Worm (Caenorhabditis elegans): ENCODE results near the gene clec-256.

The clec-256 gene

ce11 chrV:18770623-18771022 lies 867 bp upstream of the clec-256 start, which contains the start of gene clec-255:
Gene clec-255, minus strand, starts transcription at chrV:18770723.
- TF ChIP-seq fkh-4 (tag; optimal IDR thresholded peaks at IDR 0.05; ENCODE audit: borderline replicate concordance), result no peak
- TF ChIP-seq elt-2 (tag; optimal IDR thresholded peaks at IDR 0.05), result no peak
- TF ChIP-seq nhr-77 (tag; optimal IDR thresholded peaks at IDR 0.05), result no peak
- TF ChIP-seq nhr-19 (GFP tag; conservative IDR thresholded peaks at IDR 0.05), result no peak
- TF ChIP-seq ces-1 (GFP tag; optimal IDR thresholded peaks at IDR 0.05), result no peak
- TF ChIP-seq dsc-1 (tag; optimal IDR thresholded peaks at IDR 0.05), result no peak
- no peak for TF ChIP-seq grh-1 (GFP tag; IDR thresholded peaks at IDR 0.05)
- no peak for TF ChIP-seq unc-86 (tag; optimal IDR thresholded peaks at IDR 0.05)
- no peak for TF ChIP-seq jun-1 (tag; optimal IDR thresholded peaks at IDR 0.05)
- TF ChIP-seq nhr-90 (tag; optimal IDR thresholded peaks at IDR 0.05; ENCODE audit: poor library complexity), result no peak
- TF ChIP-seq fos-1 (tag; optimal IDR thresholded peaks at IDR 0.05), result no peak
- TF ChIP-seq mef-2 (tag; optimal IDR thresholded peaks at IDR 0.05), result no peak
- TF ChIP-seq nhr-71 (tag; optimal IDR thresholded peaks at IDR 0.05), result no peak
- TF ChIP-seq pag-3 (tag; optimal IDR thresholded peaks at IDR 0.05; ENCODE audit: borderline replicate concordance, insufficient read depth), result no peak
- no peak for TF ChIP-seq nhr-85 (tag)
- TF ChIP-seq nhr-76 (tag; optimal IDR thresholded peaks at IDR 0.05), result no peak

- no peak for TF ChIP-seq nhr-76 (tag; optimal IDR thresholded peaks at IDR 0.05)
- no peak for TF ChIP-seq aly-2 (tag; optimal IDR thresholded peaks at IDR 0.05)
- no peak for TF ChIP-seq ceh-82 (tag; optimal IDR thresholded peaks at IDR 0.05)
- no peak for TF ChIP-seq sup-37 (GFP tag; optimal IDR thresholded peaks at IDR 0.05)
- no peak for TF ChIP-seq lin-13 (GFP tag; optimal IDR thresholded peaks at IDR 0.05)
- TF ChIP-seq elt-3 (tag; optimal IDR thresholded peaks at IDR 0.05), result no peak
- TF ChIP-seq alr-1 (tag; optimal IDR thresholded peaks at IDR 0.05; ENCODE audit: borderline replicate concordance), result no peak
- no peak for TF ChIP-seq ztf-4 (tag; optimal IDR thresholded peaks at IDR 0.05)
- no peak for TF ChIP-seq pax-3 (tag; optimal IDR thresholded peaks at IDR 0.05)
These were observed 405 bp downstream of the clec-256 start for ce11 chrV:18771804-18772386.

ce11 chrV:18772761-18773160 lies 1.3 kb downstream of the clec-256 start, which contains the start of gene clec-257:
Gene clec-257, plus strand, starts transcription at chrV:18773061.
- TF ChIP-seq nhr-85 (tag) (peak; percentile 13), lin-15B (tag; optimal IDR thresholded peaks at IDR 0.05) (no peak), skn-1 (tag; optimal IDR thresholded peaks at IDR 0.05) (no peak), unc-130 (tag; optimal IDR thresholded peaks at IDR 0.05) (no peak), zag-1 (tag; optimal IDR thresholded peaks at IDR 0.05) (no peak), lin-14 (GFP tag; optimal IDR thresholded peaks at IDR 0.05) (no peak)

DNA sequence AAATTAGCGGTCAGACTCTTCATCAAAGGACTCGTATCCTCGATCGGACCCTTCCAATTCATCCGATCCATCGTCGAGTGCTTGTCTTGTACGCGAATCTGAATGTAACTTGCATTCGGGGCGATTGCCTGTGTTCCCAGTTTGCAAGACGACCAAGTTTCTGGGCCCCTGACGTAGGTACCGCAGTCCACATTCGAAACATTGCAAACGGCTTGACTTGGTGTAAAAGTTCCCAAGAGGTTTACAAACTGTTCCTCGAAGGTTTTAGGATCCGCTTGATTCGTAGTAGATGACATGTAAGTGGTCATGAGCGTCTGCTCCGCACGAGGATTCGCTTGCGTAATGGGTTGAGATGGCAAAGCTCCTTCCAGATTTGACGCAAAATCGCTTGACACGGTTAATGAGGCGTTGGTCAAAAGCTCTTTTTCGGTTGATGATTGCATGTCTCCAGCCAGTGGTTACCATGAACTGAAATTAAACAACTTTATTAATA lies 4.8 kb downstream of the clec-256 start, which contains the start of gene Y17D7B.4:
Y17D7B.4 (minus strand) TSS at position 443 of the 493 bp plus-strand sequence.
- TF ChIP-seq mep-1 (tag; optimal IDR thresholded peaks at IDR 0.05), result no peak
- TF ChIP-seq elt-2 (tag; optimal IDR thresholded peaks at IDR 0.05), result no peak
- no peak for TF ChIP-seq swsn-7 (tag; optimal IDR thresholded peaks at IDR 0.05)
- TF ChIP-seq rnt-1 (tag; optimal IDR thresholded peaks at IDR 0.05), result no peak
- no peak for TF ChIP-seq lin-14 (GFP tag; optimal IDR thresholded peaks at IDR 0.05)
- no peak for TF ChIP-seq C34B4.2 (tag; optimal IDR thresholded peaks at IDR 0.05)
- TF ChIP-seq nhr-71 (tag; optimal IDR thresholded peaks at IDR 0.05), result no peak
- TF ChIP-seq ces-1 (GFP tag; optimal IDR thresholded peaks at IDR 0.05), result no peak
- TF ChIP-seq mef-2 (tag; optimal IDR thresholded peaks at IDR 0.05), result no peak
- no peak for TF ChIP-seq aha-1 (tag; optimal IDR thresholded peaks at IDR 0.05)
- TF ChIP-seq sptf-1 (tag; optimal IDR thresholded peaks at IDR 0.05), result no peak
- TF ChIP-seq nhr-77 (tag; optimal IDR thresholded peaks at IDR 0.05), result no peak
- no peak for TF ChIP-seq skn-1 (tag; optimal IDR thresholded peaks at IDR 0.05)
